Fruit fly (Drosophila melanogaster): ENCODE measurements around the gene ORMDL.

ORMDL gene

DNA sequence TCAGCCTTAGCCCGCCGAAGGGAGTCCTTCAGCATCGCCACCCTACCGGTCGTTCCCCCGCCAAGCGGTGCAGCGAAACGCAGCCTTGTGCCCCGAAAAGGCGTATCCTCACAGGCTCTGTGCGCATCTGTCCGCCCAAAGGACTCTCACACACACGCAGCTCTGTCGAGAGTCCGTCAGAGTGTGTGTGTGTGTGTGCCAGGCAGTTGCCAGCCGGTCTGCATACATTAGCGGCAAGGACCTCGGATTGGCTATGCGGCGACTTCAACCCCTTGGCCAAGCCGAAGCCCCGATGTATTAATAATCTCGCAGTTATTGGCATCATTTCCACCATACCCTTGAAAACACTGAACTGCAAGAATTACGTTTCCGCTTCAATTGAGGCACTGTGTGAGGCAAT is 24.6 kb upstream of the ORMDL start:
- TF ChIP-seq kni (GFP tag; optimal IDR thresholded peaks at IDR 0.05) (no peak), Ravus (GFP tag; IDR thresholded peaks at IDR 0.05) (no peak), Nf-YB (GFP tag; optimal IDR thresholded peaks at IDR 0.05) (peak; percentile 92), Elba2 (GFP tag; optimal IDR thresholded peaks at IDR 0.05) (no peak), CG18011 (GFP tag; optimal IDR thresholded peaks at IDR 0.05) (no peak), CG15073 (GFP tag; optimal IDR thresholded peaks at IDR 0.05) (no peak), D19A (tag; optimal IDR thresholded peaks at IDR 0.05) (no peak), Vsx1 (GFP tag; optimal IDR thresholded peaks at IDR 0.05) (no peak), chinmo (GFP tag; IDR thresholded peaks at IDR 0.05; ENCODE audit: partially characterized antibody) (0 out of 4 replicates have a peak, but pooled peaks have one; percentile 24), grn (GFP tag; optimal IDR thresholded peaks at IDR 0.05) (no peak), Nf-YC (tag; optimal IDR thresholded peaks at IDR 0.05) (peak; percentile 91), CG2120 (GFP tag; optimal IDR thresholded peaks at IDR 0.05) (no peak), Hr51 (GFP tag; optimal IDR thresholded peaks at IDR 0.05) (no peak), CG6175 (GFP tag; IDR thresholded peaks at IDR 0.05) (0 out of 3 replicates have a peak, but pooled peaks have one; percentile 27), CG8478 (optimal IDR thresholded peaks at IDR 0.05) (no peak), CG11560 (tag; IDR thresholded peaks at IDR 0.05) (0 out of 3 replicates have a peak, but pooled peaks have one; percentile 37), croc (GFP tag; conservative IDR thresholded peaks at IDR 0.05) (no peak), her (GFP tag; optimal IDR thresholded peaks at IDR 0.05) (no peak), Trl (optimal IDR thresholded peaks at IDR 0.05) (no peak), Trl (GFP tag; optimal IDR thresholded peaks at IDR 0.05) (no peak), Nf-YA (GFP tag; IDR thresholded peaks at IDR 0.05) (no peak), pros (GFP tag; optimal IDR thresholded peaks at IDR 0.05) (peak; percentile 60), CG1603 (tag; optimal IDR thresholded peaks at IDR 0.05) (no peak), CG5953 (GFP tag; IDR thresholded peaks at IDR 0.05) (no peak), CG4282 (GFP tag; optimal IDR thresholded peaks at IDR 0.05) (no peak), HLH3B (GFP tag; IDR thresholded peaks at IDR 0.05) (no peak), cg (GFP tag; optimal IDR thresholded peaks at IDR 0.05) (peak; percentile 64), Ets65A (GFP tag) (peak; percentile 25), CG9797 (GFP tag; optimal IDR thresholded peaks at IDR 0.05) (no peak), Stat92E (GFP tag; optimal IDR thresholded peaks at IDR 0.05) (no peak), bigmax (GFP tag; optimal IDR thresholded peaks at IDR 0.05) (no peak), nerfin-1 (tag; optimal IDR thresholded peaks at IDR 0.05) (peak; percentile 18), CG12769 (tag; optimal IDR thresholded peaks at IDR 0.05) (no peak)

DNA sequence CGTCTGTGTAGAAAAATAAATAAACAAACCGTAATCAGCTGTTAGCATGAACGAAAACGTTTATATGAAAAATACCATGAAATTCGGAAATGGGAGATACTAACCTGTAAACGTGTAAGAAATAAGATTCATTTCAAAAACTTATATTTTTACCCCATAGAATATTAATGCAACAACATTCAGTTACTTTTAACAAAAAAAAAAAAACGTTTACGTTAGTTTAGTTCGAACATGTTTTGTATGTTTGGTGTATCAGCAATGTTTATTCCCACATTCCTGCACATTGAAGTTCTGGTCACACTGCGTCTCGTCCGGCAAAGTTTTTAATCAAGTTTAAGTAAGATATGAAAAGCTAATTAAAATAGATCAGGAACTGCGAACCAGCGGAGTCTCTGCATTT is 17.8 kb upstream of the ORMDL start, which contains the start of the genes S1P and CG11307:
Gene S1P (minus strand): TSS at position 23 of the 400 bp plus-strand sequence.
Gene CG11307 (plus strand): TSS at position 270 of the 400 bp plus-strand sequence.
- TF ChIP-seq Oli (tag; optimal IDR thresholded peaks at IDR 0.05) (no peak), Gug (GFP tag; IDR thresholded peaks at IDR 0.05) (no peak), shn (GFP tag; optimal IDR thresholded peaks at IDR 0.05) (no peak), gsb-n (tag; optimal IDR thresholded peaks at IDR 0.05) (no peak), Doc3 (GFP tag; IDR thresholded peaks at IDR 0.05; ENCODE audit: partially characterized antibody) (no peak), sna (GFP tag; IDR thresholded peaks at IDR 0.05; ENCODE audit: partially characterized antibody) (no peak), CG15073 (GFP tag; optimal IDR thresholded peaks at IDR 0.05) (no peak), ttk (GFP tag; IDR thresholded peaks at IDR 0.05) (no peak), Elba2 (GFP tag; optimal IDR thresholded peaks at IDR 0.05) (no peak), Trl (optimal IDR thresholded peaks at IDR 0.05) (no peak), Trl (GFP tag; optimal IDR thresholded peaks at IDR 0.05) (no peak), tgo (GFP tag; IDR thresholded peaks at IDR 0.05) (no peak), CG9797 (GFP tag; optimal IDR thresholded peaks at IDR 0.05) (peak; percentile 75), zen2 (GFP tag; IDR thresholded peaks at IDR 0.05; ENCODE audit: partially characterized antibody) (no peak), ERR (GFP tag; optimal IDR thresholded peaks at IDR 0.05) (no peak), unc-4 (GFP tag; IDR thresholded peaks at IDR 0.05; ENCODE audit: partially characterized antibody) (no peak), ewg (GFP tag; optimal IDR thresholded peaks at IDR 0.05) (no peak), CG18011 (GFP tag; optimal IDR thresholded peaks at IDR 0.05) (no peak), run (tag; optimal IDR thresholded peaks at IDR 0.05) (no peak), CG31365 (tag; optimal IDR thresholded peaks at IDR 0.05) (no peak), CG15269 (tag; optimal IDR thresholded peaks at IDR 0.05) (no peak), CG14050 (GFP tag; IDR thresholded peaks at IDR 0.05) (no peak), Optix (GFP tag; IDR thresholded peaks at IDR 0.05) (no peak), Lhr (GFP tag; optimal IDR thresholded peaks at IDR 0.05) (peak; percentile 31)

Data from whole organism, embryonic.